Fruit fly (Drosophila melanogaster) whole organism, embryonic: ENCODE measurements around the gene CG2772.

Experiments
- ATbp ChIP-seq: fragments of 200-800 bp; sonication (Bioruptor generic); optimal IDR thresholded peaks from 2 replicates; lab custom pipeline; 2017; ENCODE audit warnings: missing biosample characterization, mild to moderate bottlenecking, missing genetic modification characterization, missing genetic modification reagents
- Blimp-1 ChIP-seq: fragments of 200-800 bp; sonication (Bioruptor generic); optimal IDR thresholded peaks from 3 replicates; lab custom pipeline; 2018; ENCODE audit warnings: missing biosample characterization, missing genetic modification characterization, mild to moderate bottlenecking, moderate library complexity, missing genetic modification reagents
- CG10431 ChIP-seq: fragments of 200-800 bp; sonication (Bioruptor generic); optimal IDR thresholded peaks from 3 replicates; lab custom pipeline; 2018; ENCODE audit warnings: missing biosample characterization, mild to moderate bottlenecking, missing genetic modification characterization
- CG10565 ChIP-seq: fragments of 200-800 bp; sonication (Bioruptor generic); optimal IDR thresholded peaks from 3 replicates; lab custom pipeline; 2016; ENCODE audit warnings: missing biosample characterization, mild to moderate bottlenecking, missing genetic modification characterization
- CG10979 ChIP-seq: fragments of 200-800 bp; sonication (Bioruptor generic); optimal IDR thresholded peaks from 2 replicates; lab custom pipeline; 2018; ENCODE audit warnings: missing biosample characterization, mild to moderate bottlenecking, missing genetic modification characterization, moderate library complexity
- CG12071 ChIP-seq: fragments of 200-800 bp; sonication (Bioruptor generic); optimal IDR thresholded peaks from 3 replicates; lab custom pipeline; 2018; ENCODE audit warnings: missing biosample characterization, mild to moderate bottlenecking, missing genetic modification characterization
- CG12391 ChIP-seq: fragments of 200-800 bp; sonication (Bioruptor generic); optimal IDR thresholded peaks from 3 replicates; lab custom pipeline; 2018; ENCODE audit warnings: missing biosample characterization, mild to moderate bottlenecking, missing genetic modification characterization, moderate library complexity
- CG1529 ChIP-seq: fragments of 200-800 bp; sonication (Bioruptor generic); optimal IDR thresholded peaks from 3 replicates; lab custom pipeline; 2018; ENCODE audit warnings: missing biosample characterization, missing genetic modification characterization
- CG17385 ChIP-seq: fragments of 200-800 bp; sonication (Bioruptor generic); optimal IDR thresholded peaks from 3 replicates; lab custom pipeline; 2018; ENCODE audit warnings: missing biosample characterization, mild to moderate bottlenecking, missing genetic modification characterization
- CG31365 ChIP-seq: fragments of 200-800 bp; sonication (Bioruptor generic); optimal IDR thresholded peaks from 2 replicates; lab custom pipeline; 2018; ENCODE audit warnings: missing biosample characterization, mild to moderate bottlenecking, missing genetic modification characterization
- CG33213 ChIP-seq: fragments of 200-800 bp; sonication (Bioruptor generic); optimal IDR thresholded peaks from 3 replicates; lab custom pipeline; 2016; ENCODE audit warnings: missing biosample characterization, missing genetic modification characterization
- CG4360 ChIP-seq: fragments of 200-800 bp; sonication (Bioruptor generic); IDR thresholded peaks from 2 replicates; pipeline ENCODE4 v1.3.6; 2022; ENCODE audit warnings: missing biosample characterization, missing genetic modification characterization
- CG4854 ChIP-seq: fragments of 200-800 bp; sonication (Bioruptor generic); optimal IDR thresholded peaks from 2 replicates; lab custom pipeline; 2016; ENCODE audit warnings: missing biosample characterization, missing genetic modification characterization, inconsistent platforms
- CG7357 ChIP-seq: fragments of 200-800 bp; sonication (Bioruptor generic); IDR thresholded peaks from 3 replicates; pipeline ENCODE4 v1.3.6; 2022; ENCODE audit warnings: missing biosample characterization, missing genetic modification characterization
- CG8281 ChIP-seq: fragments of 200-800 bp; sonication (Bioruptor generic); optimal IDR thresholded peaks from 2 replicates; lab custom pipeline; 2018; ENCODE audit warnings: missing biosample characterization, mild to moderate bottlenecking, missing genetic modification characterization, moderate library complexity
- CG8478 ChIP-seq: fragments of >200 bp; optimal IDR thresholded peaks from 2 replicates; lab custom pipeline; 2018
- CG8765 ChIP-seq: fragments of 200-800 bp; sonication (Bioruptor generic); IDR thresholded peaks from 2 replicates; pipeline ENCODE4 v1.3.6; 2022; ENCODE audit warnings: missing biosample characterization, missing genetic modification characterization
- CG8924 ChIP-seq: fragments of 200-800 bp; optimal IDR thresholded peaks from 3 replicates; lab custom pipeline; 2019; ENCODE audit warnings: missing biosample characterization, mild to moderate bottlenecking, missing genetic modification characterization, moderate library complexity
- CG9727 ChIP-seq: fragments of 200-800 bp; sonication (Bioruptor generic); optimal IDR thresholded peaks from 3 replicates; lab custom pipeline; 2017; ENCODE audit warnings: missing biosample characterization, mild to moderate bottlenecking, missing genetic modification characterization
- Dad ChIP-seq: fragments of 200-800 bp; sonication (Bioruptor generic); optimal IDR thresholded peaks from 3 replicates; lab custom pipeline; 2016; ENCODE audit warnings: missing biosample characterization, missing genetic modification characterization
- Dek ChIP-seq: fragments of 200-800 bp; sonication (Bioruptor generic); optimal IDR thresholded peaks from 3 replicates; lab custom pipeline; 2019; ENCODE audit warnings: missing biosample characterization, mild to moderate bottlenecking, missing genetic modification characterization, moderate library complexity
- E2f2 ChIP-seq: fragments of 200-800 bp; sonication (Bioruptor generic); IDR thresholded peaks from 2 replicates; pipeline ENCODE4 v1.3.6; 2022; ENCODE audit warnings: missing biosample characterization, missing genetic modification characterization
- Gsc ChIP-seq: fragments of 200-800 bp; sonication (Bioruptor generic); IDR thresholded peaks from 2 replicates; pipeline ENCODE4 v1.3.6; 2022; ENCODE audit warnings: missing biosample characterization, missing genetic modification characterization
- Max ChIP-seq: fragments of 200-800 bp; sonication (Bioruptor generic); optimal IDR thresholded peaks from 2 replicates; lab custom pipeline; 2016; ENCODE audit warnings: missing biosample characterization, mild to moderate bottlenecking, missing genetic modification characterization
- Neu2 ChIP-seq: fragments of 200-800 bp; sonication (Bioruptor generic); optimal IDR thresholded peaks from 3 replicates; lab custom pipeline; 2016; ENCODE audit warnings: missing biosample characterization, missing genetic modification characterization, borderline replicate concordance
- Pdp1 ChIP-seq, 2 experiments: fragments of 200-800 bp; sonication (Bioruptor generic); optimal IDR thresholded peaks; 3 replicates each; lab custom pipeline; 2016; ENCODE audit warnings: missing biosample characterization in 2 of 2, missing genetic modification characterization in 2 of 2, mild to moderate bottlenecking in 1 of 2, moderate library complexity in 1 of 2
- Sry-β ChIP-seq: fragments of 200-800 bp; sonication (Bioruptor generic); optimal IDR thresholded peaks from 2 replicates; lab custom pipeline; 2018; ENCODE audit warnings: missing biosample characterization, mild to moderate bottlenecking, missing genetic modification characterization, moderate library complexity
- Usf ChIP-seq: fragments of 200-800 bp; sonication (Bioruptor generic); optimal IDR thresholded peaks from 2 replicates; lab custom pipeline; 2017; ENCODE audit warnings: missing genotype, missing biosample characterization, missing genetic modification characterization
- ab ChIP-seq: fragments of 200-800 bp; sonication (Bioruptor generic); optimal IDR thresholded peaks from 2 replicates; lab custom pipeline; 2016; ENCODE audit warnings: missing biosample characterization, missing genetic modification characterization
- al ChIP-seq: fragments of 200-800 bp; sonication (Bioruptor generic); IDR thresholded peaks from 2 replicates; pipeline ENCODE4 v1.3.6; 2022; ENCODE audit warnings: missing biosample characterization, missing genetic modification characterization
- ara ChIP-seq: fragments of 200-800 bp; sonication (Bioruptor generic); IDR thresholded peaks from 2 replicates; pipeline ENCODE4 v1.3.6; 2022; ENCODE audit warnings: missing biosample characterization, missing genetic modification characterization
- btn ChIP-seq: fragments of 200-800 bp; sonication (Bioruptor generic); optimal IDR thresholded peaks from 2 replicates; lab custom pipeline; 2016; ENCODE audit warnings: missing biosample characterization, missing genetic modification characterization
- crc ChIP-seq: fragments of 200-800 bp; sonication (Bioruptor generic); optimal IDR thresholded peaks from 2 replicates; lab custom pipeline; 2016; ENCODE audit warnings: missing biosample characterization, missing genetic modification characterization
- gcm2 ChIP-seq: fragments of 200-800 bp; sonication (Bioruptor generic); optimal IDR thresholded peaks from 2 replicates; lab custom pipeline; 2016; ENCODE audit warnings: missing biosample characterization, missing genetic modification characterization
- ham ChIP-seq: fragments of 200-800 bp; sonication (Bioruptor generic); IDR thresholded peaks from 2 replicates; pipeline ENCODE4 v1.3.6; 2022; ENCODE audit warnings: missing biosample characterization, missing genetic modification characterization
- lab ChIP-seq: fragments of 200-800 bp; sonication (Bioruptor generic); optimal IDR thresholded peaks from 3 replicates; lab custom pipeline; 2017; ENCODE audit warnings: missing biosample characterization, missing genetic modification characterization, mild to moderate bottlenecking, moderate library complexity, missing genetic modification reagents
- lbe ChIP-seq: fragments of 200-800 bp; sonication (Bioruptor generic); optimal IDR thresholded peaks from 2 replicates; lab custom pipeline; 2016; ENCODE audit warnings: missing biosample characterization, mild to moderate bottlenecking, missing genetic modification characterization
- mirr ChIP-seq: fragments of 200-800 bp; sonication (Bioruptor generic); optimal IDR thresholded peaks from 3 replicates; lab custom pipeline; 2018; ENCODE audit warnings: missing biosample characterization, mild to moderate bottlenecking, missing genetic modification characterization
- mld ChIP-seq: fragments of 200-800 bp; sonication (Bioruptor generic); IDR thresholded peaks from 3 replicates; pipeline ENCODE4 v1.3.6; 2022; ENCODE audit warnings: missing biosample characterization, missing genetic modification characterization; ENCODE audit not compliant: partially characterized antibody
- p53 ChIP-seq: fragments of 200-800 bp; sonication (Bioruptor generic); optimal IDR thresholded peaks from 2 replicates; lab custom pipeline; 2016; ENCODE audit warnings: missing biosample characterization, missing genetic modification characterization
- phol ChIP-seq: fragments of 200-800 bp; sonication (Bioruptor generic); optimal IDR thresholded peaks from 3 replicates; lab custom pipeline; 2018; ENCODE audit warnings: missing biosample characterization, mild to moderate bottlenecking, missing genetic modification characterization, moderate library complexity
- pros ChIP-seq: fragments of 200-800 bp; sonication (Bioruptor generic); optimal IDR thresholded peaks from 3 replicates; lab custom pipeline; 2019; ENCODE audit warnings: missing biosample characterization, mild to moderate bottlenecking, missing genetic modification characterization, moderate library complexity
- psq ChIP-seq: fragments of 200-800 bp; sonication (Bioruptor generic); optimal IDR thresholded peaks from 2 replicates; lab custom pipeline; 2017; ENCODE audit warnings: missing biosample characterization, missing genetic modification characterization
- sc ChIP-seq, 3 experiments: fragments of >200 bp in 2 of 3; fragments of 200-800 bp in 1 of 3; sonication (Bioruptor generic) in 1 of 3; optimal IDR thresholded peaks; 2 replicates in 2 of 3; 3 replicates in 1 of 3; lab custom pipeline; 2017; ENCODE audit warnings: mild to moderate bottlenecking in 1 of 3, missing biosample characterization in 1 of 3, missing genetic modification characterization in 1 of 3, missing genetic modification reagents in 1 of 3
- sim ChIP-seq: fragments of 200-800 bp; sonication (Bioruptor generic); IDR thresholded peaks from 2 replicates; pipeline ENCODE4 v1.3.6; 2022; ENCODE audit warnings: missing biosample characterization, missing genetic modification characterization
- sob ChIP-seq: fragments of 200-800 bp; sonication (Bioruptor generic); IDR thresholded peaks from 2 replicates; pipeline ENCODE4 v1.3.6; 2022; ENCODE audit warnings: missing biosample characterization, missing genetic modification characterization
- tll ChIP-seq, 2 experiments: fragments of 200-800 bp in 1 of 2; fragments of >200 bp in 1 of 2; sonication (Bioruptor generic) in 1 of 2; optimal IDR thresholded peaks; 2 replicates each; lab custom pipeline; 2017 to 2019; ENCODE audit warnings: missing biosample characterization in 2 of 2, missing genetic modification characterization in 2 of 2, mild to moderate bottlenecking in 1 of 2, moderate library complexity in 1 of 2
- ttk ChIP-seq: fragments of 200-800 bp; sonication (Bioruptor generic); IDR thresholded peaks from 2 replicates; pipeline ENCODE4 v2.1.2; 2022; ENCODE audit warnings: missing biosample characterization, missing genetic modification characterization
- unpg ChIP-seq: fragments of 200-800 bp; sonication (Bioruptor generic); optimal IDR thresholded peaks from 3 replicates; lab custom pipeline; 2018; ENCODE audit warnings: missing biosample characterization, mild to moderate bottlenecking, missing genetic modification characterization, moderate library complexity
- yki ChIP-seq: fragments of >200 bp; optimal IDR thresholded peaks from 3 replicates; lab custom pipeline; 2018
- z ChIP-seq: fragments of 200-800 bp; sonication (Bioruptor generic); IDR thresholded peaks from 3 replicates; pipeline ENCODE4 v1.3.6; 2022; ENCODE audit warnings: missing biosample characterization, missing genetic modification characterization

Gene CG2772

dm6 chr2L:3457007-3457406, 11.2 kb downstream of the CG2772 start, which contains the start of the genes Cog3 and Sec5 (continued):
- TF ChIP-seq CG31365 (tag; lab: Kevin White, UChicago) (no peak), yki (no peak), sob (GFP tag; lab: Robert Waterston, UW) (peak; percentile 77), Pdp1 (GFP tag; optimal IDR thresholded peaks at IDR 0.05; lab: Kevin White, UChicago) (peak; percentile 22 to 71), CG10431 (GFP tag; lab: Kevin White, UChicago) (no peak), z (no peak), CG8478 (lab: Kevin White, UChicago) (no peak), Usf (GFP tag; lab: Kevin White, UChicago) (peak; percentile 13), CG10565 (GFP tag; lab: Kevin White, UChicago) (no peak), mld (GFP tag; lab: Robert Waterston, UW) (no peak), Blimp-1 (no peak), unpg (GFP tag; lab: Kevin White, UChicago) (no peak), CG12391 (tag; lab: Kevin White, UChicago) (peak; percentile 83), phol (peak; percentile 87), sc (optimal IDR thresholded peaks at IDR 0.05; lab: Kevin White, UChicago) (no peak), sc (GFP tag; optimal IDR thresholded peaks at IDR 0.05; lab: Kevin White, UChicago) (no peak), CG8924 (tag; lab: Kevin White, UChicago) (no peak), ab (GFP tag; lab: Kevin White, UChicago) (no peak), CG4854 (no peak), Sry-β (GFP tag; lab: Kevin White, UChicago) (peak; percentile 100), psq (GFP tag; lab: Kevin White, UChicago) (peak; percentile 14), CG33213 (GFP tag; lab: Kevin White, UChicago) (no peak), Max (GFP tag; lab: Kevin White, UChicago) (peak; percentile 48), btn (GFP tag; lab: Kevin White, UChicago) (no peak), CG8281 (tag; lab: Kevin White, UChicago) (no peak), crc (GFP tag; lab: Kevin White, UChicago) (no peak), ham (GFP tag; lab: Robert Waterston, UW) (no peak), lbe (GFP tag; lab: Kevin White, UChicago) (no peak), lab (GFP tag; lab: Kevin White, UChicago) (no peak), pros (GFP tag; lab: Kevin White, UChicago) (no peak), CG12071 (GFP tag; lab: Kevin White, UChicago) (no peak), p53 (GFP tag; lab: Kevin White, UChicago) (no peak), al (GFP tag; lab: Robert Waterston, UW) (peak; percentile 73), CG4360 (GFP tag; lab: Robert Waterston, UW) (no peak), Neu2 (GFP tag; lab: Kevin White, UChicago) (no peak), CG1529 (GFP tag; lab: Kevin White, UChicago) (no peak), ATbp (GFP tag; lab: Kevin White, UChicago) (no peak), CG8765 (GFP tag; lab: Robert Waterston, UW) (no peak), ttk (GFP tag; lab: Robert Waterston, UW) (no peak), tll (GFP tag; optimal IDR thresholded peaks at IDR 0.05; lab: Kevin White, UChicago) (peak in 1 of 2 experiments; percentile 35), mirr (GFP tag; lab: Kevin White, UChicago) (no peak), E2f2 (GFP tag; lab: Robert Waterston, UW) (peak; percentile 17; the same call in 1 of the 2 replicates), Dad (GFP tag; lab: Kevin White, UChicago) (no peak), Gsc (no peak), gcm2 (no peak), sim (GFP tag; lab: Robert Waterston, UW) (no peak), CG7357 (GFP tag; lab: Robert Waterston, UW) (0 out of 3 replicates have a peak, but pooled peaks have one; percentile 45), CG17385 (GFP tag; lab: Kevin White, UChicago) (no peak), CG10979 (tag; lab: Kevin White, UChicago) (peak; percentile 58), Dek (tag; lab: Kevin White, UChicago) (peak; percentile 49), ara (GFP tag; lab: Robert Waterston, UW) (no peak; the same call in 1 of the 2 replicates), CG9727 (GFP tag; lab: Kevin White, UChicago) (peak; percentile 51)
